Worm (Caenorhabditis elegans): ENCODE results near the gene lin-32.
A peak's percentile ranks its signal among the peaks of the same experiment; 100 is the strongest.

Gene lin-32

DNA sequence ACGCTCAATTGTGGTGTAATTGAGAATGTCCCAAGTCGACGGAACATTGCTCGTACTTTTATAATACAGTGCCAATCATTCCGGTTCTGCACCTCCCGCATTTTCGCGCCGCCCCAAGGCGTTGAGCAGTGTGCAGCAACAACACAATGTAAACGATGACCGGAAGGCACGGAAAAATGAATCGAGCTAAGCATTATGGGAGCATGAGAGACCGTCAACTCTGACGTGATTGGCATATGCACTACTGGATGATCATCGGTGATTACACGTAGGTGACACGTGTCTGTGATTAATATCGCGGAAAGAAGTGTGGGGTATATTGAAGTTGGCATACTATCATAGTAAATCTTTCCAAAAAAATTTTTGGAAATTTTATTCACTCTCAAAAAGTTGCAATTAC lies 25.0 kb downstream of the lin-32 start, which contains the start of gene T24C12.4:
Gene T24C12.4 (minus strand): TSS at position 101 of the 400 bp plus-strand sequence.
- TF ChIP-seq pqm-1 (tag; optimal IDR thresholded peaks at IDR 0.05) (no peak), lin-15B (tag; optimal IDR thresholded peaks at IDR 0.05) (no peak), nhr-19 (GFP tag; conservative IDR thresholded peaks at IDR 0.05) (no peak), C04F5.9 (tag; optimal IDR thresholded peaks at IDR 0.05) (no peak), snu-23 (GFP tag; optimal IDR thresholded peaks at IDR 0.05) (no peak)

DNA sequence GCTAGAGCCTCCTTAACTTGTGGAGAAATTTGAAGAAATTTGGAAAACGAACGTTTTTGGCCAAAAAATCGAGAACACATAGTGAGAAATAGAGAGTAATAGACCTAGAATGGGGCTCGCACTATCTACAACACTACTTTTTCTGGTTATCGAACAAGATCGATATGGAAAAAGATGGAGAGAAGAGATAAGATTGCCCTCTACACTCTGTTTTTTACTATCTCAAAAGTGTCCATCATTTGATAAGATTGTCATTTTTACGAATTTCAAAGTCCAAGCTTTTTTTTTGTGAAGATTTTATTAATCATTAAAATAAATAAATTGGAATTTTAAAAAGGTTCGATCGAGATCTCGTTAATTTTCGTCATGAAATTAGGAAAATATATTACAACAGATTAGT lies 26.2 kb downstream of the lin-32 start, which contains the start of gene T24C12.3:
Gene T24C12.3 (minus strand): TSS at position 134 of the 400 bp plus-strand sequence.
- TF ChIP-seq elt-2 (tag; optimal IDR thresholded peaks at IDR 0.05) (peak; percentile 79), fos-1 (tag; optimal IDR thresholded peaks at IDR 0.05) (no peak), nhr-76 (tag; optimal IDR thresholded peaks at IDR 0.05) (no peak), sox-4 (tag; optimal IDR thresholded peaks at IDR 0.05) (no peak), dpl-1 (GFP tag; optimal IDR thresholded peaks at IDR 0.05) (no peak), efl-1 (optimal IDR thresholded peaks at IDR 0.05) (no peak), efl-1 (GFP tag; optimal IDR thresholded peaks at IDR 0.05 in 1 of 2) (peak in 1 of 2 experiments; percentile 12), nhr-85 (tag) (peak; percentile 25), zag-1 (tag; optimal IDR thresholded peaks at IDR 0.05) (no peak), ceh-88 (GFP tag; IDR thresholded peaks at IDR 0.05) (no peak), mep-1 (tag; optimal IDR thresholded peaks at IDR 0.05) (no peak), jun-1 (tag; optimal IDR thresholded peaks at IDR 0.05) (no peak), efl-3 (GFP tag; optimal IDR thresholded peaks at IDR 0.05) (no peak), elt-3 (tag; optimal IDR thresholded peaks at IDR 0.05) (peak in 1 of 6 experiments; percentile 61), C16A3.4 (tag; optimal IDR thresholded peaks at IDR 0.05) (no peak), sup-37 (GFP tag; optimal IDR thresholded peaks at IDR 0.05) (no peak), nhr-84 (tag; optimal IDR thresholded peaks at IDR 0.05) (no peak), grh-1 (GFP tag; IDR thresholded peaks at IDR 0.05) (no peak), lin-14 (GFP tag; optimal IDR thresholded peaks at IDR 0.05) (peak; percentile 35), F16B12.6 (tag; optimal IDR thresholded peaks at IDR 0.05) (no peak), nhr-77 (tag; optimal IDR thresholded peaks at IDR 0.05) (no peak), fkh-4 (tag; optimal IDR thresholded peaks at IDR 0.05; ENCODE audit: borderline replicate concordance) (no peak), hpl-2 (GFP tag; optimal IDR thresholded peaks at IDR 0.05) (no peak), fkh-10 (GFP tag; optimal IDR thresholded peaks at IDR 0.05) (no peak), xbp-1 (tag; optimal IDR thresholded peaks at IDR 0.05) (no peak), rnt-1 (tag; optimal IDR thresholded peaks at IDR 0.05) (no peak), pqm-1 (tag; optimal IDR thresholded peaks at IDR 0.05) (peak; percentile 87), nhr-47 (tag; optimal IDR thresholded peaks at IDR 0.05) (no peak), lsy-2 (tag; optimal IDR thresholded peaks at IDR 0.05) (no peak), nhr-11 (tag; optimal IDR thresholded peaks at IDR 0.05) (no peak), fkh-8 (tag; optimal IDR thresholded peaks at IDR 0.05) (no peak), mef-2 (tag; optimal IDR thresholded peaks at IDR 0.05) (no peak), ces-1 (GFP tag; optimal IDR thresholded peaks at IDR 0.05) (no peak), ama-1 (optimal IDR thresholded peaks at IDR 0.05) (no peak)

DNA sequence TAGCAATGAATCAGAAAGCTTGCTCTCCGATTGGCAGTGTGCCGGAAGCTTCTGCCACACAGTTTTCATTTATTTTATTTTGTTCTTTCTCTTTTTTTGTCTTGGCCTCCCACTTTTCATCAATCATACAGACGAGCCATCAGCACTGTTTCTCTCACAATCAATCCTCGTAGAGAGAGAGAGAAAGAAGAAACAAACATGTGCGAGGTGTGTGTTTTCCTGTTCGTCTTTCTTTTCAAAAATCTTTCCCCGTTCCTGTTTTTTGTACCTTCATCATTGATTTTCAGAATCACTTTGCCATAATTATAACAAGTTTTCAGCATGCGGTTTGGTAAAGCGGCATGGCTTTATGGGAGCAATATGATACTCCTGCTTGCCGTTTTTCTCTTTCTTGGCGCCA lies 30.8 kb downstream of the lin-32 start, which contains the start of gene T24C12.1:
Gene T24C12.1 (plus strand): TSS at position 301 of the 400 bp plus-strand sequence.
- TF ChIP-seq C34B4.2 (tag; optimal IDR thresholded peaks at IDR 0.05): no peak
- TF ChIP-seq irx-1 (tag; optimal IDR thresholded peaks at IDR 0.05): no peak
- TF ChIP-seq lin-39 (tag; optimal IDR thresholded peaks at IDR 0.05): no peak
- no peak for TF ChIP-seq hlh-4 (tag; optimal IDR thresholded peaks at IDR 0.05)

Measured in whole organism, L1 larva.